Fruit fly (Drosophila melanogaster) whole organism, embryonic: ENCODE data around the gene mRpL16.
A peak's percentile ranks its signal among the peaks of the same experiment; 100 is the strongest.

ENCODE experiments used
- Abd-B ChIP-seq: fragments of 200-800 bp; sonication (Bioruptor generic); optimal IDR thresholded peaks from 2 replicates; lab custom pipeline; 2018; ENCODE audit warnings: missing biosample characterization, mild to moderate bottlenecking, missing genetic modification characterization, moderate library complexity
- Atf-2 ChIP-seq: fragments of 200-800 bp; sonication (Bioruptor generic); optimal IDR thresholded peaks from 2 replicates; lab custom pipeline; 2016; ENCODE audit warnings: missing biosample characterization, missing genetic modification characterization
- Bdp1 ChIP-seq: fragments of 200-800 bp; sonication (Bioruptor generic); optimal IDR thresholded peaks from 3 replicates; lab custom pipeline; 2016; ENCODE audit warnings: missing biosample characterization, missing genetic modification characterization
- C15 ChIP-seq: fragments of 200-800 bp; sonication (Bioruptor generic); IDR thresholded peaks from 3 replicates; pipeline ENCODE4 v1.3.6; 2022; ENCODE audit warnings: missing biosample characterization, missing genetic modification characterization
- CG10267 ChIP-seq: fragments of 200-800 bp; sonication (Bioruptor generic); optimal IDR thresholded peaks from 2 replicates; lab custom pipeline; 2018; ENCODE audit warnings: missing biosample characterization, mild to moderate bottlenecking, missing genetic modification characterization, moderate library complexity
- CG10274 ChIP-seq: fragments of 200-800 bp; sonication (Bioruptor generic); optimal IDR thresholded peaks from 3 replicates; lab custom pipeline; 2017; ENCODE audit warnings: missing biosample characterization, mild to moderate bottlenecking, missing genetic modification characterization
- CG10366 ChIP-seq: fragments of 200-800 bp; sonication (Bioruptor generic); IDR thresholded peaks from 2 replicates; pipeline ENCODE4 v1.3.6; 2022; ENCODE audit warnings: missing biosample characterization, missing genetic modification characterization
- CG11696 ChIP-seq: fragments of 200-800 bp; sonication (Bioruptor generic); IDR thresholded peaks from 2 replicates; pipeline ENCODE4 v1.3.6; 2022; ENCODE audit warnings: missing biosample characterization, missing genetic modification characterization
- CG12104 ChIP-seq: fragments of 200-800 bp; sonication (Bioruptor generic); optimal IDR thresholded peaks from 3 replicates; lab custom pipeline; 2016; ENCODE audit warnings: missing biosample characterization, missing genetic modification characterization
- CG13287 ChIP-seq: fragments of 200-800 bp; sonication (Bioruptor generic); IDR thresholded peaks from 2 replicates; pipeline ENCODE4 v1.3.6; 2022; ENCODE audit warnings: missing biosample characterization, missing genetic modification characterization; ENCODE audit not compliant: partially characterized antibody
- CG17361 ChIP-seq: fragments of 200-800 bp; sonication (Bioruptor generic); IDR thresholded peaks from 3 replicates; pipeline ENCODE4 v1.3.6; 2022; ENCODE audit warnings: missing biosample characterization, missing genetic modification characterization
- CG2116 ChIP-seq: fragments of 200-800 bp; sonication (Bioruptor generic); optimal IDR thresholded peaks from 3 replicates; lab custom pipeline; 2018; ENCODE audit warnings: missing biosample characterization, mild to moderate bottlenecking, missing genetic modification characterization
- CG30403 ChIP-seq: fragments of 200-800 bp; sonication (Bioruptor generic); optimal IDR thresholded peaks from 3 replicates; lab custom pipeline; 2016; ENCODE audit warnings: missing biosample characterization, missing genetic modification characterization
- CG30431 ChIP-seq: fragments of 200-800 bp; sonication (Bioruptor generic); optimal IDR thresholded peaks from 2 replicates; lab custom pipeline; 2017; ENCODE audit warnings: missing biosample characterization, missing genetic modification characterization
- CG33557 ChIP-seq: fragments of 200-800 bp; sonication (Bioruptor generic); optimal IDR thresholded peaks from 2 replicates; lab custom pipeline; 2019; ENCODE audit warnings: missing biosample characterization, mild to moderate bottlenecking, missing genetic modification characterization, moderate library complexity
- CG4617 ChIP-seq: fragments of 200-800 bp; sonication (Bioruptor generic); optimal IDR thresholded peaks from 3 replicates; lab custom pipeline; 2016; ENCODE audit warnings: missing biosample characterization, missing genetic modification characterization, borderline replicate concordance
- CG7745 ChIP-seq: fragments of 200-800 bp; sonication (Bioruptor generic); optimal IDR thresholded peaks from 2 replicates; lab custom pipeline; 2018; ENCODE audit warnings: missing biosample characterization, mild to moderate bottlenecking, missing genetic modification characterization, moderate library complexity
- CG8359 ChIP-seq: fragments of 200-800 bp; sonication (Bioruptor generic); optimal IDR thresholded peaks from 2 replicates; lab custom pipeline; 2017; ENCODE audit warnings: missing biosample characterization, mild to moderate bottlenecking, missing genetic modification characterization, borderline replicate concordance
- CG8388 ChIP-seq: fragments of 200-800 bp; sonication (Bioruptor generic); optimal IDR thresholded peaks from 2 replicates; lab custom pipeline; 2019; ENCODE audit warnings: missing biosample characterization, mild to moderate bottlenecking, missing genetic modification characterization, moderate library complexity
- CG9609 ChIP-seq: fragments of 200-800 bp; sonication (Bioruptor generic); optimal IDR thresholded peaks from 3 replicates; lab custom pipeline; 2016; ENCODE audit warnings: missing biosample characterization, missing genetic modification characterization
- CG9727 ChIP-seq: fragments of 200-800 bp; sonication (Bioruptor generic); optimal IDR thresholded peaks from 3 replicates; lab custom pipeline; 2017; ENCODE audit warnings: missing biosample characterization, mild to moderate bottlenecking, missing genetic modification characterization
- CG9817 ChIP-seq: fragments of 200-800 bp; sonication (Bioruptor generic); optimal IDR thresholded peaks from 2 replicates; lab custom pipeline; 2018; ENCODE audit warnings: missing biosample characterization, mild to moderate bottlenecking, missing genetic modification characterization, moderate library complexity
- Dll ChIP-seq: fragments of 200-800 bp; sonication (Bioruptor generic); IDR thresholded peaks from 4 replicates; pipeline ENCODE4 v1.3.6; 2022; ENCODE audit warnings: missing biosample characterization, missing genetic modification characterization; ENCODE audit not compliant: partially characterized antibody
- Dref ChIP-seq: fragments of 200-800 bp; sonication (Bioruptor generic); IDR thresholded peaks from 2 replicates; pipeline ENCODE4 v1.3.6; 2022; ENCODE audit warnings: missing biosample characterization, missing genetic modification characterization
- E2f2 ChIP-seq: fragments of 200-800 bp; sonication (Bioruptor generic); IDR thresholded peaks from 2 replicates; pipeline ENCODE4 v1.3.6; 2022; ENCODE audit warnings: missing biosample characterization, missing genetic modification characterization
- Fer1 ChIP-seq: fragments of 200-800 bp; sonication (Bioruptor generic); optimal IDR thresholded peaks from 2 replicates; lab custom pipeline; 2017; ENCODE audit warnings: missing biosample characterization, mild to moderate bottlenecking, missing genetic modification characterization
- Gug ChIP-seq: fragments of 200-800 bp; sonication (Bioruptor generic); IDR thresholded peaks from 4 replicates; pipeline ENCODE4 v1.3.6; 2022; ENCODE audit warnings: missing biosample characterization, missing genetic modification characterization
- Hsf ChIP-seq: fragments of 200-800 bp; sonication (Bioruptor generic); optimal IDR thresholded peaks from 3 replicates; lab custom pipeline; 2016; ENCODE audit warnings: missing biosample characterization, missing genetic modification characterization
- MBD-R2 ChIP-seq: fragments of 200-800 bp; sonication (Bioruptor generic); IDR thresholded peaks from 2 replicates; pipeline ENCODE4 v1.3.6; 2022; ENCODE audit warnings: missing biosample characterization, missing genetic modification characterization
- MESR4 ChIP-seq: fragments of 200-800 bp; sonication (Bioruptor generic); optimal IDR thresholded peaks from 2 replicates; lab custom pipeline; 2018; ENCODE audit warnings: missing biosample characterization, mild to moderate bottlenecking, missing genetic modification characterization, moderate library complexity
- Myb ChIP-seq: fragments of 200-800 bp; sonication (Bioruptor generic); optimal IDR thresholded peaks from 2 replicates; lab custom pipeline; 2016; ENCODE audit warnings: missing biosample characterization, missing genetic modification characterization
- Neu2 ChIP-seq: fragments of 200-800 bp; sonication (Bioruptor generic); optimal IDR thresholded peaks from 3 replicates; lab custom pipeline; 2016; ENCODE audit warnings: missing biosample characterization, missing genetic modification characterization, borderline replicate concordance
- Rfx ChIP-seq: fragments of 200-800 bp; sonication (Bioruptor generic); IDR thresholded peaks from 2 replicates; pipeline ENCODE4 v1.3.6; 2022; ENCODE audit warnings: missing biosample characterization, missing genetic modification characterization
- Sox100B ChIP-seq: fragments of 200-800 bp; sonication (Bioruptor generic); optimal IDR thresholded peaks from 3 replicates; lab custom pipeline; 2018; ENCODE audit warnings: missing biosample characterization, mild to moderate bottlenecking, missing genetic modification characterization
- Spps ChIP-seq: fragments of 200-800 bp; sonication (Bioruptor generic); optimal IDR thresholded peaks from 2 replicates; lab custom pipeline; 2018; ENCODE audit warnings: missing biosample characterization, mild to moderate bottlenecking, missing genetic modification characterization
- bbx ChIP-seq: fragments of 200-800 bp; sonication (Bioruptor generic); IDR thresholded peaks from 2 replicates; pipeline ENCODE4 v1.3.6; 2022; ENCODE audit warnings: missing biosample characterization, missing genetic modification characterization; ENCODE audit not compliant: partially characterized antibody
- btn ChIP-seq: fragments of 200-800 bp; sonication (Bioruptor generic); optimal IDR thresholded peaks from 2 replicates; lab custom pipeline; 2016; ENCODE audit warnings: missing biosample characterization, missing genetic modification characterization
- chm ChIP-seq: fragments of 200-800 bp; sonication (Bioruptor generic); IDR thresholded peaks from 2 replicates; pipeline ENCODE4 v1.3.6; 2022; ENCODE audit warnings: missing biosample characterization, missing genetic modification characterization
- dmrt99B ChIP-seq: fragments of 200-800 bp; sonication (Bioruptor generic); optimal IDR thresholded peaks from 2 replicates; lab custom pipeline; 2018; ENCODE audit warnings: missing biosample characterization, mild to moderate bottlenecking, missing genetic modification characterization, moderate library complexity
- gfzf ChIP-seq: fragments of 200-800 bp; sonication (Bioruptor generic); optimal IDR thresholded peaks from 2 replicates; lab custom pipeline; 2016; ENCODE audit warnings: missing biosample characterization, mild to moderate bottlenecking, missing genetic modification characterization, moderate library complexity
- hb ChIP-seq: fragments of 200-800 bp; sonication (Bioruptor generic); IDR thresholded peaks from 3 replicates; pipeline ENCODE4 v1.3.6; 2022; ENCODE audit warnings: missing biosample characterization, missing genetic modification characterization; ENCODE audit not compliant: partially characterized antibody
- kah ChIP-seq: fragments of 200-800 bp; sonication (Bioruptor generic); optimal IDR thresholded peaks from 2 replicates; lab custom pipeline; 2018; ENCODE audit warnings: missing biosample characterization, mild to moderate bottlenecking, missing genetic modification characterization
- pzg ChIP-seq: fragments of 200-800 bp; sonication (Bioruptor generic); optimal IDR thresholded peaks from 3 replicates; lab custom pipeline; 2018; ENCODE audit warnings: missing biosample characterization, mild to moderate bottlenecking, missing genetic modification characterization, moderate library complexity
- repo ChIP-seq: fragments of 200-800 bp; sonication (Bioruptor generic); optimal IDR thresholded peaks from 2 replicates; lab custom pipeline; 2016; ENCODE audit warnings: missing biosample characterization, missing genetic modification characterization
- shn ChIP-seq: fragments of 200-800 bp; sonication (Bioruptor generic); optimal IDR thresholded peaks from 3 replicates; lab custom pipeline; 2016; ENCODE audit warnings: missing biosample characterization, missing genetic modification characterization
- sna ChIP-seq: fragments of 200-800 bp; sonication (Bioruptor generic); IDR thresholded peaks from 2 replicates; pipeline ENCODE4 v1.3.6; 2022; ENCODE audit warnings: missing biosample characterization, missing genetic modification characterization; ENCODE audit not compliant: partially characterized antibody
- tap ChIP-seq: fragments of 200-800 bp; optimal IDR thresholded peaks from 3 replicates; lab custom pipeline; 2019; ENCODE audit warnings: missing biosample characterization, mild to moderate bottlenecking, missing genetic modification characterization, moderate library complexity
- ttk ChIP-seq: fragments of 200-800 bp; sonication (Bioruptor generic); IDR thresholded peaks from 2 replicates; pipeline ENCODE4 v2.1.2; 2022; ENCODE audit warnings: missing biosample characterization, missing genetic modification characterization
- twi ChIP-seq: fragments of 200-800 bp; optimal IDR thresholded peaks from 2 replicates; lab custom pipeline; 2019; ENCODE audit warnings: missing biosample characterization, mild to moderate bottlenecking, missing genetic modification characterization, moderate library complexity
- unc-4 ChIP-seq: fragments of 200-800 bp; sonication (Bioruptor generic); IDR thresholded peaks from 2 replicates; pipeline ENCODE4 v1.3.6; 2022; ENCODE audit warnings: missing biosample characterization, missing genetic modification characterization; ENCODE audit not compliant: partially characterized antibody
- usp ChIP-seq: fragments of >200 bp; optimal IDR thresholded peaks from 2 replicates; lab custom pipeline; 2017; ENCODE audit warnings: missing biosample characterization, missing genetic modification characterization

The mRpL16 gene

dm6 chrX:1865673-1866072, 24.4 kb upstream of the mRpL16 start, which contains the start of the genes Gcna and MED18:
Gcna (minus strand) TSS chrX:1865835.
MED18 (plus strand) TSS chrX:1865909.
- TF ChIP-seq Atf-2 (GFP tag; lab: Kevin White, UChicago): no peak
- TF ChIP-seq Rfx (GFP tag; lab: Robert Waterston, UW): no peak
- no peak for TF ChIP-seq dmrt99B (tag; lab: Kevin White, UChicago)
- no peak for TF ChIP-seq usp (GFP tag; lab: Kevin White, UChicago)
- no peak for TF ChIP-seq CG17361 (GFP tag; lab: Robert Waterston, UW)
- no peak for TF ChIP-seq CG10366 (GFP tag; lab: Robert Waterston, UW)
- no peak for TF ChIP-seq CG9609
- peak; percentile 78 for TF ChIP-seq E2f2 (GFP tag; lab: Robert Waterston, UW)
- no peak for TF ChIP-seq CG8388 (GFP tag; lab: Kevin White, UChicago)
- no peak for TF ChIP-seq Gug (GFP tag; lab: Robert Waterston, UW)
- TF ChIP-seq ttk: no peak
- TF ChIP-seq Spps (tag; lab: Kevin White, UChicago): no peak
- no peak for TF ChIP-seq CG9817 (tag; lab: Kevin White, UChicago)
- TF ChIP-seq CG30403: no peak
- no peak for TF ChIP-seq CG12104 (GFP tag; lab: Kevin White, UChicago)
- peak; percentile 58 for TF ChIP-seq MESR4
- no peak for TF ChIP-seq CG10274
- no peak for TF ChIP-seq Neu2
- no peak for TF ChIP-seq hb (GFP tag; lab: Robert Waterston, UW)
- TF ChIP-seq Dll (GFP tag; lab: Robert Waterston, UW): 0 out of 4 replicates have a peak, but pooled peaks have one; percentile 51
- no peak for TF ChIP-seq btn (GFP tag; lab: Kevin White, UChicago)
- TF ChIP-seq CG13287 (GFP tag; lab: Robert Waterston, UW): peak; percentile 55; the same call in 1 of the 2 replicates
- no peak for TF ChIP-seq C15 (GFP tag; lab: Robert Waterston, UW)
- TF ChIP-seq CG4617: peak; percentile 17
- peak; percentile 50; the same call in 1 of the 2 replicates for TF ChIP-seq unc-4 (GFP tag; lab: Robert Waterston, UW)
- no peak for TF ChIP-seq bbx (GFP tag; lab: Robert Waterston, UW)
- TF ChIP-seq gfzf (GFP tag; lab: Kevin White, UChicago): peak; percentile 3
- peak; percentile 41 for TF ChIP-seq pzg
- TF ChIP-seq CG33557 (GFP tag; lab: Kevin White, UChicago): no peak
- no peak for TF ChIP-seq Hsf
- TF ChIP-seq repo (GFP tag; lab: Kevin White, UChicago): no peak
- TF ChIP-seq CG11696 (GFP tag; lab: Robert Waterston, UW): no peak
- no peak for TF ChIP-seq CG7745
- no peak for TF ChIP-seq twi (tag; lab: Kevin White, UChicago)
- no peak for TF ChIP-seq Bdp1 (GFP tag; lab: Kevin White, UChicago)
- TF ChIP-seq Fer1: no peak
- no peak for TF ChIP-seq kah (GFP tag; lab: Kevin White, UChicago)
- peak; percentile 24 for TF ChIP-seq CG10267
- no peak for TF ChIP-seq CG9727 (GFP tag; lab: Kevin White, UChicago)
- TF ChIP-seq CG2116: peak; percentile 38
- no peak for TF ChIP-seq Myb
- TF ChIP-seq chm (GFP tag; lab: Robert Waterston, UW): no peak
- TF ChIP-seq MBD-R2 (GFP tag; lab: Robert Waterston, UW): peak; percentile 66
- no peak for TF ChIP-seq Sox100B (GFP tag; lab: Kevin White, UChicago)
- TF ChIP-seq Dref (GFP tag; lab: Robert Waterston, UW): peak; percentile 75
- no peak for TF ChIP-seq CG30431
- no peak for TF ChIP-seq Abd-B
- no peak for TF ChIP-seq CG8359 (GFP tag; lab: Kevin White, UChicago)
- no peak for TF ChIP-seq shn (GFP tag; lab: Kevin White, UChicago)
- 0 out of 2 replicates have a peak, but pooled peaks have one; percentile 37 for TF ChIP-seq sna (GFP tag; lab: Robert Waterston, UW)
- TF ChIP-seq tap (tag; lab: Kevin White, UChicago): no peak
